Fruit fly (Drosophila melanogaster): ENCODE measurements around the gene ND-51.
A peak's percentile ranks its signal among the peaks of the same experiment; 100 is the strongest.

Gene ND-51

DNA sequence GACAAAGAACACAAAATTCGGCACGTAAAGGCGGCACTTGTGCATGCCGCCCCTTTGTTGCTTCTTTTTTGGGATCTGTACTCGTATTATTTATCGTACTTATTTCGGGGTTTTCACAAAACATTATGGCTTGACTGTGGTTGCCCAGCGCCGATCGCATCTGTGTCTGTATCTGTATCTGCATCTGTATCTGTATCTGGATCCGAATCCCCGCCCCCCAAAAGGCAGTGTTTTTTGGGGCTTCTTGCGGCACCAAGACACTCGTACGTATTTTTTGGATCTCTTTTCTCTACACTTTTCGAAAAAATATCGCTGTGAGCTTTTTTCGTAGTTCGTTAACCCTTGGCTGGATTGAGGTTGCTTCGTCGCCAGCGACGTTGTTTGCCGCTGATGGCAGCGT lies 25.1 kb upstream of the ND-51 start:
- TF ChIP-seq cnc (optimal IDR thresholded peaks at IDR 0.05), result no peak

DNA sequence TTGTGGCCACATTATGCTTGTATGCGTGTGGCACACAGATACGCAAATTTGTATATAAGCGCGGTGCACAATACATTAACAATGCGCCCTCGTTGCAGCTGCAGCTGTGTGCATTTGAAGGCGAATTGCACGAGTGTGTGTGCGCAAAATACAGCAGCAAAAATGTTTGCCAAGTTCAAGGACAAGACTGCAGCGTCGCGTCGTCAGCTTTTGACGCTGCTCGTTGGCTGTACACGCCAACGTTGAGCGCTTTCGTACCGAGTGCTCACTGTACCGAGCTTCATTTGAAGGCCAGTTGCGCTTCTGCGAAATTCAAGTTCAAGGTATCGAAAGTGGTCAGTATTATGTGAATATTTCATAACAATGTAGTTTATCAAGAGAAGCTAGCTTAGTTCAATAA lies 24.2 kb upstream of the ND-51 start:
- TF ChIP-seq tj (GFP tag; optimal IDR thresholded peaks at IDR 0.05), result peak; percentile 29
- peak; percentile 8 for TF ChIP-seq CG14711 (tag; optimal IDR thresholded peaks at IDR 0.05)
- no peak for TF ChIP-seq Mnt (GFP tag; optimal IDR thresholded peaks at IDR 0.05)
- TF ChIP-seq Hr96 (GFP tag; optimal IDR thresholded peaks at IDR 0.05), result no peak
- no peak for TF ChIP-seq kay (GFP tag; ENCODE audit: borderline replicate concordance)
- no peak for TF ChIP-seq CG7045 (GFP tag; optimal IDR thresholded peaks at IDR 0.05)
- peak; percentile 20 for TF ChIP-seq CG12768 (GFP tag; optimal IDR thresholded peaks at IDR 0.05)
- no peak for TF ChIP-seq CG33017 (tag; optimal IDR thresholded peaks at IDR 0.05)
- no peak for TF ChIP-seq CG7101 (tag; optimal IDR thresholded peaks at IDR 0.05)
- no peak for TF ChIP-seq CG5204 (GFP tag; optimal IDR thresholded peaks at IDR 0.05)
- no peak for TF ChIP-seq pad (GFP tag; optimal IDR thresholded peaks at IDR 0.05)

DNA sequence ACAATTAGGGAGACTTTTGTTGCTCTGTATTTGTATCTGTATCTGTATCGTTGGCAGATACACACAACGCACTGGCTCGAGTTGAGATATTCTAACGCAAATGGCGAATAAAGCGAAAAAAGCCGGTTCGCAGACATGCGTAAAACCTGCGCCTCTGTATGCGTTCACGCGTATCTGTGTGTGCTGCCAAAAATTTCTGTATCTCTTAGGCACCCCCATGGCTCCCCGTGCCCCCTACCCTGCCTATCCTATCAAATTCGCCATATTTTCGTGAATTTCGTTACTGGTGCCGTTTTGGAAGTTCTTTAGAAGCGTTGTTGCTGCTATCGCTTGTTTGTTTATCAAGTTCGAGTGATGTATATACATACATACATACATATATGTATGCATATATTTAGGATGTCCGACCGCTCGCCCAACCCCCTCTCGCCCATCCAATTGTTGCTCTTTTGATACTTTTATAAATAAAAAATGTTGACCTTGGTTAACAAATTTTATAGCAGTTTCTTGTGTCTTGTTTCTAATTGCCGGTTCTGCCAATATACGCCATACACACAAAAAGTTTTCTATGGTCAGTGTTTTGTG lies 23.3 kb upstream of the ND-51 start:
- TF ChIP-seq CG14711 (tag; optimal IDR thresholded peaks at IDR 0.05), result no peak
- no peak for TF ChIP-seq kay (GFP tag; ENCODE audit: borderline replicate concordance)
- TF ChIP-seq CG12768 (GFP tag; optimal IDR thresholded peaks at IDR 0.05), result no peak
- TF ChIP-seq Mnt (GFP tag; optimal IDR thresholded peaks at IDR 0.05), result no peak
- no peak for TF ChIP-seq pad (GFP tag; optimal IDR thresholded peaks at IDR 0.05)
- TF ChIP-seq Crg-1 (GFP tag; optimal IDR thresholded peaks at IDR 0.05), result no peak

DNA sequence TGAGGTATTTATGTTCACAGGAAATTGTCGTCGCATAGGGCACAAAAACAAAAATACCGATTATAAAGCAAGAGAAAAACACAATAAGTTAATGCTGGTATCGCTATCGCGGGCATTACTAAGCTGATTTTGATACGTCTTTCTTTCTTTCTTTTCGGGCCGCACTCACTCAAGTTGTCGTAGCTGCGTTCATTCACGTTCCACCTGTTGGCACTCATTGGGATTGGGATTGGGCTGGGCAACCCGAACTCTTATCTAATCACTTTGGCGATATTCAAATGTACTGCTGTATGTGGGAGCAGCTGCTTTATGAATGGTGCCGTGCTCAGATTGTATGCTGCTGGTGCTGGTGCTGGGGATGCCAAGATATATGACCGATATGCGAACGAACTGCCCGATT lies 22.1 kb upstream of the ND-51 start:
- TF ChIP-seq CG5204 (GFP tag; optimal IDR thresholded peaks at IDR 0.05) (no peak), CG14711 (tag; optimal IDR thresholded peaks at IDR 0.05) (no peak), Hr96 (GFP tag; optimal IDR thresholded peaks at IDR 0.05) (no peak), pad (GFP tag; optimal IDR thresholded peaks at IDR 0.05) (no peak), cnc (optimal IDR thresholded peaks at IDR 0.05) (peak in 1 of 2 experiments; percentile 55), toe (GFP tag; optimal IDR thresholded peaks at IDR 0.05) (no peak), cic (GFP tag; optimal IDR thresholded peaks at IDR 0.05) (peak; percentile 9), tj (GFP tag; optimal IDR thresholded peaks at IDR 0.05) (no peak)

DNA sequence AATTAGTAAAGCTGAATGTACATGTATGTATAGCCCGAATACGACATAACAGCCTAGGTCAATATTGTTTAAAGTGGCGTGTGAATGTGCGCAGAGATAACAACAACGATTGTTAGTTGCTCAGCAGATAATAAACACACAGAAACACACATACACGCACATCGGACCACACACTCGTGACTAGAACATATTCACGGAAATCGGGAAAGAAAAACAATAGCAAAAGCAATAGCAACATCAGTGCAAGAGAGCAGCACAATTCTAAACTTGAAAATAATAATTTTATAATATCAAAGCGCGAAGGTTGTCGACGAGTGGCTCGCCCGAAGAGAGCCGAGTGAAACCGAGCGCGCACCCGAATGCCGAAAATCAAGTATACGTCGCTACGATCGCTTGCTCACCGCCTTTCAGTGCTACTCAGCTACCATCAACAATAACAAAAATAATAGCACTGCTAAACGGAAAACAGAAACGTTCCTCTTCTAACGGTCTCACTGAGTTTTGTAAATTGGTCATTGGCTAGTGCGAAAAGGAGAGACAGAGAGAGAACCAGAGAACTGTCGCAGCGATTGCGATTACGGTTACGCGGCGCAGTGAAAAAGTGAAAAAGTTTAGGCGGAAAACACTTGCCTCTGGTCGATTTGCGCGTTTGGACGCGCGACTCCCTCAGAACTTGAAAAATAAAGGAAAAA lies 20.5 kb upstream of the ND-51 start:
- no peak for TF ChIP-seq pad (GFP tag; optimal IDR thresholded peaks at IDR 0.05)
- TF ChIP-seq CG33017 (tag; optimal IDR thresholded peaks at IDR 0.05), result peak; percentile 74
- no peak for TF ChIP-seq CG1620 (GFP tag; optimal IDR thresholded peaks at IDR 0.05)
- peak; percentile 44 for TF ChIP-seq Hr96 (GFP tag; optimal IDR thresholded peaks at IDR 0.05)
- peak; percentile 96 for TF ChIP-seq cic (GFP tag; optimal IDR thresholded peaks at IDR 0.05)
- peak; percentile 8 for TF ChIP-seq CG7045 (GFP tag; optimal IDR thresholded peaks at IDR 0.05)
- peak; percentile 65 for TF ChIP-seq tj (GFP tag; optimal IDR thresholded peaks at IDR 0.05)
- TF ChIP-seq toe (GFP tag; optimal IDR thresholded peaks at IDR 0.05), result no peak
- TF ChIP-seq CG12768 (GFP tag; optimal IDR thresholded peaks at IDR 0.05), result peak; percentile 90
- TF ChIP-seq CG14711 (tag; optimal IDR thresholded peaks at IDR 0.05), result no peak
- no peak for TF ChIP-seq CG5204 (GFP tag; optimal IDR thresholded peaks at IDR 0.05)
- peak; percentile 4 for TF ChIP-seq CG11617 (GFP tag; optimal IDR thresholded peaks at IDR 0.05)
- TF ChIP-seq bab1 (GFP tag; optimal IDR thresholded peaks at IDR 0.05), result no peak
- TF ChIP-seq Crg-1 (GFP tag; optimal IDR thresholded peaks at IDR 0.05), result no peak
- TF ChIP-seq Mnt (GFP tag; optimal IDR thresholded peaks at IDR 0.05), result peak; percentile 69
- TF ChIP-seq cnc (optimal IDR thresholded peaks at IDR 0.05), result peak in 1 of 2 experiments; percentile 2
- TF ChIP-seq kay (GFP tag; ENCODE audit: borderline replicate concordance), result peak; percentile 99
- peak; percentile 18 for TF ChIP-seq CG7101 (tag; optimal IDR thresholded peaks at IDR 0.05)
- TF ChIP-seq Clk (GFP tag; optimal IDR thresholded peaks at IDR 0.05), result no peak
- peak; percentile 97 for TF ChIP-seq ovo (GFP tag; optimal IDR thresholded peaks at IDR 0.05)

DNA sequence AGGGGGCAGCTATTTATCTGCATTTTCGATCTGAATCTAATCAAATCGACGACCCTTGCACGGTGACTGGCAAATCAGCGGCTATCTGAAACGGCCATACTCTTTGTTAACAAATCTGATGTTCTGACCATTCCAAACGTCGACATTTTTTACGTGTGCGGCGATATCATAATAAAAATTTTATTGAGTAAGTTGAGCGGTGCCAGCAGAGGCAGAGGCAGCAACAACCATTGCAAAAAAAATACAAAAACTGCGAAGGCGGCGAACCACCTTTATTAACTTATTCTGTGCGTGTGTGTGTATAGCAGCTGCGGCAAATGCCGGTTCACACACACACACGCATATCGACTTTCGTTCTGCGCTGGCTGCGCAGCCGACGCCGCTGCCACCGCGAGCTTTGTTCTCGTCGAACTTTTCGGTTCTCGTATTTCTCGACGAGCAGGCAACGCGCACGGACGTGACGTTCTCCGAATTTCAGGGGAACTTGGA lies 19.6 kb upstream of the ND-51 start, which contains the start of gene Kr-h1:
TSS of gene Kr-h1 (plus strand) at position 447 of the 489 bp plus-strand sequence.
- no peak for TF ChIP-seq CG7045 (GFP tag; optimal IDR thresholded peaks at IDR 0.05)
- TF ChIP-seq CG12768 (GFP tag; optimal IDR thresholded peaks at IDR 0.05), result peak; percentile 67
- no peak for TF ChIP-seq CG11617 (GFP tag; optimal IDR thresholded peaks at IDR 0.05)
- peak; percentile 78 for TF ChIP-seq tj (GFP tag; optimal IDR thresholded peaks at IDR 0.05)
- TF ChIP-seq cnc (optimal IDR thresholded peaks at IDR 0.05), result peak; percentile 64 to 95
- TF ChIP-seq Crg-1 (GFP tag; optimal IDR thresholded peaks at IDR 0.05), result no peak
- TF ChIP-seq bab1 (GFP tag; optimal IDR thresholded peaks at IDR 0.05), result no peak
- peak; percentile 5 for TF ChIP-seq CG7101 (tag; optimal IDR thresholded peaks at IDR 0.05)
- TF ChIP-seq CG33017 (tag; optimal IDR thresholded peaks at IDR 0.05), result peak; percentile 50
- TF ChIP-seq Clk (GFP tag; optimal IDR thresholded peaks at IDR 0.05), result no peak
- TF ChIP-seq ovo (GFP tag; optimal IDR thresholded peaks at IDR 0.05), result no peak
- TF ChIP-seq Mnt (GFP tag; optimal IDR thresholded peaks at IDR 0.05), result peak; percentile 6
- TF ChIP-seq CG5204 (GFP tag; optimal IDR thresholded peaks at IDR 0.05), result no peak
- TF ChIP-seq pad (GFP tag; optimal IDR thresholded peaks at IDR 0.05), result no peak
- no peak for TF ChIP-seq Hr96 (GFP tag; optimal IDR thresholded peaks at IDR 0.05)
- TF ChIP-seq kay (GFP tag; ENCODE audit: borderline replicate concordance), result no peak
- peak; percentile 90 for TF ChIP-seq cic (GFP tag; optimal IDR thresholded peaks at IDR 0.05)
- TF ChIP-seq toe (GFP tag; optimal IDR thresholded peaks at IDR 0.05), result no peak
- TF ChIP-seq CG1620 (GFP tag; optimal IDR thresholded peaks at IDR 0.05), result no peak
- peak; percentile 21 for TF ChIP-seq CG14711 (tag; optimal IDR thresholded peaks at IDR 0.05)
